Fruit fly (Drosophila melanogaster): ENCODE results near the gene X11L.

Gene X11L

DNA sequence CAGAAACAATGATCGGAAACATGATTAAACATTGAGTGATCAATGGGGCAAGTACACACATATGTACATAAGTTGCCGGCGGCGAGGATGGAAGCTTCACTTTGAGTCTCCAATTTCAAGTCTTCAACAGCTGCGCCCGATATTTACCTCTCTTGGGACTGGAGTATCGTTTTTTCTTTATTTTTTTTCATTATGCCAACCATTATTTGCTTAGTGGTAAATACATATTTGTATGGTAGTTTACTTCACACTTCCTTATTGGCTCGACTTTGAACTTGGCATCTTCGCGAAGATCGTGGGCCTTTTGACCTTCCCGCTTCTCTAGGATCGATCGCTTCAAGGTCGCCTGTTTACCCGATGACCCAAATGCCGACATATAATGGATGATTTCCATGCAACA lies 16.8 kb upstream of the X11L start (continued):
- TF ChIP-seq CG17829 (tag; optimal IDR thresholded peaks at IDR 0.05) (no peak), Hr78 (GFP tag; optimal IDR thresholded peaks at IDR 0.05) (no peak), CG1024 (GFP tag; IDR thresholded peaks at IDR 0.05) (no peak), Xrp1 (GFP tag; IDR thresholded peaks at IDR 0.05) (peak; percentile 42; the same call in 1 of the 2 replicates), CG31441 (GFP tag; IDR thresholded peaks at IDR 0.05) (no peak), schlank (tag; optimal IDR thresholded peaks at IDR 0.05) (no peak), vnd (GFP tag; IDR thresholded peaks at IDR 0.05; ENCODE audit: partially characterized antibody) (no peak), CG15514 (GFP tag; optimal IDR thresholded peaks at IDR 0.05) (peak; percentile 58), sqz (GFP tag; optimal IDR thresholded peaks at IDR 0.05) (peak; percentile 12), az2 (GFP tag; optimal IDR thresholded peaks at IDR 0.05) (no peak), CG4854 (GFP tag; optimal IDR thresholded peaks at IDR 0.05) (peak; percentile 35), CG13424 (tag; optimal IDR thresholded peaks at IDR 0.05) (peak; percentile 14), CG9609 (GFP tag; optimal IDR thresholded peaks at IDR 0.05) (no peak), CG7372 (GFP tag; IDR thresholded peaks at IDR 0.05) (no peak), br (optimal IDR thresholded peaks at IDR 0.05) (no peak), CG32772 (GFP tag; IDR thresholded peaks at IDR 0.05) (no peak), CG11398 (GFP tag; optimal IDR thresholded peaks at IDR 0.05) (peak; percentile 57), maf-S (GFP tag; optimal IDR thresholded peaks at IDR 0.05) (peak; percentile 29), CG13624 (GFP tag; optimal IDR thresholded peaks at IDR 0.05) (no peak), Asciz (GFP tag; optimal IDR thresholded peaks at IDR 0.05) (peak; percentile 61), Dp (GFP tag; optimal IDR thresholded peaks at IDR 0.05) (no peak), CG11456 (GFP tag; IDR thresholded peaks at IDR 0.05) (0 out of 3 replicates have a peak, but pooled peaks have one; percentile 48), fru (optimal IDR thresholded peaks at IDR 0.05) (no peak), lilli (GFP tag; optimal IDR thresholded peaks at IDR 0.05) (no peak), btn (GFP tag; optimal IDR thresholded peaks at IDR 0.05) (no peak), en (GFP tag; optimal IDR thresholded peaks at IDR 0.05) (peak; percentile 37), CG3847 (GFP tag; IDR thresholded peaks at IDR 0.05) (no peak), CG16813 (GFP tag; IDR thresholded peaks at IDR 0.05; ENCODE audit: partially characterized antibody) (no peak), H2.0 (GFP tag; IDR thresholded peaks at IDR 0.05) (no peak; the same call in 1 of the 2 replicates), rib (GFP tag; IDR thresholded peaks at IDR 0.05) (no peak), yki (optimal IDR thresholded peaks at IDR 0.05) (no peak), CG32532 (GFP tag; IDR thresholded peaks at IDR 0.05) (no peak), zen (tag; optimal IDR thresholded peaks at IDR 0.05) (no peak), dan (GFP tag; IDR thresholded peaks at IDR 0.05) (no peak), bab2 (GFP tag; optimal IDR thresholded peaks at IDR 0.05) (peak; percentile 36), Drgx (GFP tag; IDR thresholded peaks at IDR 0.05) (no peak), Optix (GFP tag; IDR thresholded peaks at IDR 0.05) (no peak), sens (GFP tag) (peak; percentile 89), Atf-2 (GFP tag; optimal IDR thresholded peaks at IDR 0.05) (no peak), HLHmδ (GFP tag; optimal IDR thresholded peaks at IDR 0.05) (no peak), ken (GFP tag; IDR thresholded peaks at IDR 0.05) (no peak), zf30C (GFP tag; optimal IDR thresholded peaks at IDR 0.05) (no peak), mam (GFP tag; optimal IDR thresholded peaks at IDR 0.05) (no peak), scrt (GFP tag; optimal IDR thresholded peaks at IDR 0.05) (no peak), H15 (GFP tag; IDR thresholded peaks at IDR 0.05) (no peak), tx (GFP tag; optimal IDR thresholded peaks at IDR 0.05) (no peak), CG3281 (GFP tag; optimal IDR thresholded peaks at IDR 0.05) (peak; percentile 28), hb (GFP tag; IDR thresholded peaks at IDR 0.05; ENCODE audit: partially characterized antibody) (no peak), gcm2 (GFP tag; optimal IDR thresholded peaks at IDR 0.05) (no peak), MTF-1 (GFP tag; optimal IDR thresholded peaks at IDR 0.05; ENCODE audit: borderline replicate concordance) (peak; percentile 12), CG6689 (GFP tag; IDR thresholded peaks at IDR 0.05) (no peak), Tbp (GFP tag; optimal IDR thresholded peaks at IDR 0.05) (no peak), Lhr (GFP tag; optimal IDR thresholded peaks at IDR 0.05) (no peak)

Data from whole organism, embryonic.